Fruit fly (Drosophila melanogaster) whole organism, pupa: ENCODE data around the gene CG33332.
A peak's percentile ranks its signal among the peaks of the same experiment; 100 is the strongest.

Source experiments
- CG12605 ChIP-seq: fragments of 200-800 bp; sonication (Bioruptor generic); IDR thresholded peaks from 2 replicates; pipeline ENCODE4 v1.3.6; 2022; ENCODE audit warnings: missing biosample characterization, missing genetic modification characterization
- CG13204 ChIP-seq: fragments of 200-800 bp; sonication (Bioruptor generic); optimal IDR thresholded peaks from 2 replicates; lab custom pipeline; 2018; ENCODE audit warnings: missing biosample characterization, mild to moderate bottlenecking, missing genetic modification characterization, moderate library complexity
- CG4496 ChIP-seq: fragments of 200-800 bp; sonication (Bioruptor generic); IDR thresholded peaks from 3 replicates; pipeline ENCODE4 v1.3.6; 2022; ENCODE audit warnings: missing biosample characterization, missing genetic modification characterization
- D1 ChIP-seq: fragments of 200-800 bp; sonication (Bioruptor generic); optimal IDR thresholded peaks from 2 replicates; lab custom pipeline; 2018; ENCODE audit warnings: missing biosample characterization, mild to moderate bottlenecking, missing genetic modification characterization, moderate library complexity

DNA sequence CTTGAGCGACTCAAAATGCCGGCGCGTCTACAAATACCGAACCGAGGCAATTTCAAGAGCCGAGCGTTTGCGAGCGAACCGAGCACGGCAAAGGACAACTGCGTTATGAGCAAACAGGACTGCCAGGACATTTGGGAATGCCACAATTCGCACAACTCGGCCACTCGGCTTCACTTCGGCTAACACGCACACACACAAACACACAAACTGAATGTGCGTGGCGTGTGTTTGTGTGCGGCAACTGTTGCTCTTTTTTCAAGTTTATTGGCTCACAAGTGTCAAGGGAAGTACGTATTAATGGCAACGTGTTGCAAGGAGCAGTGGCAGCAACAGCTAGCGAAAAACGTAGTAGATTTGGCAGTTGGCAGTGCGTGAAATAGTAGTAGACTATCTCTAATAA lies 12.9 kb upstream of the CG33332 start:
- TF ChIP-seq CG13204 (GFP tag; lab: Kevin White, UChicago) (no peak), D1 (tag; lab: Kevin White, UChicago) (no peak), CG4496 (GFP tag; lab: Robert Waterston, UW) (no peak), CG12605 (GFP tag; lab: Robert Waterston, UW) (peak; percentile 37; the same call in 1 of the 2 replicates)
